Fruit fly (Drosophila melanogaster): Measurements from ENCODE around the gene CG3792.

The CG3792 gene

DNA sequence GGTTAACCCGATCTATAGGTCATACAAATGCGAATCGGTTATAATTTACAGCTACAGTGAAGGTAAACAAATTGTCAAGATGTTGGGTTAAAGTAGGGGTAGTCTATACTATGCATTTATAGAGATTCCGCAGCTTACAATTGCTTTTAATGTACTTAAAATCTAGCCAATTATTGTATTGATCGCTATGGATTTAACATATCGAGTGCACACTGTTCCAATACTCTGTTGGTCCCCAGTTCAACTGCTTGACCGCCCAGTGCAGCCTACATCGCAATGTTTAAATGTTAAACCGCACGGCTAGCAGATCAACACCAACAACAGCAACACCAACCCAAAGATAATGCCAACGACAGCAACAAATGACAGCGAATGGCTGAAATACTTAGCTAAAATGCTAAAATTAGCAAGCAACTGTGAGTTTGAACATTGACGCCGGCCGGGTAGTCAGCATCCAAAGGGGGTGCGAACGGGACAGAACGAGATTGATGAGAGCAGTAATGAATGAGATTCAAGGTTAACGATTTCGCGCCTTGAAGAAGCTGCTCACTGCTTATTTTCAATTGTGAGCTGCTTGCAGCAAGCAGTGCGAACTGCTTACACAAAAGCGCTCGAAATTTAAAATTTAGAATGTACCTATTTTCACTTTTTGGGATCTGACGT is 23.9 kb downstream of the CG3792 start (continued):
- TF ChIP-seq HmgZ (tag; optimal IDR thresholded peaks at IDR 0.05) (peak; percentile 17), nerfin-1 (tag; optimal IDR thresholded peaks at IDR 0.05) (no peak), Kr (GFP tag; optimal IDR thresholded peaks at IDR 0.05) (no peak), rib (GFP tag; IDR thresholded peaks at IDR 0.05) (peak; percentile 84), CG7271 (tag; optimal IDR thresholded peaks at IDR 0.05) (no peak), Neu2 (GFP tag; optimal IDR thresholded peaks at IDR 0.05; ENCODE audit: borderline replicate concordance) (no peak), crp (GFP tag; optimal IDR thresholded peaks at IDR 0.05) (no peak), CG4707 (GFP tag; optimal IDR thresholded peaks at IDR 0.05) (no peak), Hand (GFP tag; optimal IDR thresholded peaks at IDR 0.05) (no peak), so (GFP tag; IDR thresholded peaks at IDR 0.05) (no peak; the same call in 2 of the 3 replicates), Doc2 (GFP tag; IDR thresholded peaks at IDR 0.05) (0 out of 2 replicates have a peak, but pooled peaks have one; percentile 4), kah (GFP tag; optimal IDR thresholded peaks at IDR 0.05) (no peak), slbo (GFP tag; IDR thresholded peaks at IDR 0.05) (peak; percentile 67), knrl (GFP tag; IDR thresholded peaks at IDR 0.05; ENCODE audit: partially characterized antibody) (peak; percentile 63; the same call in 1 of the 3 replicates), CG7928 (GFP tag; optimal IDR thresholded peaks at IDR 0.05) (no peak), CG13775 (GFP tag; optimal IDR thresholded peaks at IDR 0.05) (no peak), CG31365 (tag; optimal IDR thresholded peaks at IDR 0.05) (peak; percentile 100), CG10209 (GFP tag; optimal IDR thresholded peaks at IDR 0.05) (no peak), CG33213 (GFP tag; optimal IDR thresholded peaks at IDR 0.05) (no peak), HLH4C (GFP tag; IDR thresholded peaks at IDR 0.05; ENCODE audit: partially characterized antibody) (peak; percentile 43; the same call in 1 of the 3 replicates), ssp (GFP tag; IDR thresholded peaks at IDR 0.05) (no peak), CG13287 (GFP tag; IDR thresholded peaks at IDR 0.05; ENCODE audit: partially characterized antibody) (peak; percentile 49; the same call in 1 of the 2 replicates), psq (GFP tag; optimal IDR thresholded peaks at IDR 0.05) (no peak), Med (GFP tag) (peak; percentile 69), hbn (GFP tag; IDR thresholded peaks at IDR 0.05; ENCODE audit: partially characterized antibody) (no peak), CG18262 (tag; optimal IDR thresholded peaks at IDR 0.05) (no peak), B-H1 (GFP tag; IDR thresholded peaks at IDR 0.05) (peak; percentile 39), CG3065 (GFP tag; optimal IDR thresholded peaks at IDR 0.05) (no peak), fu2 (GFP tag; optimal IDR thresholded peaks at IDR 0.05) (no peak), sens-2 (GFP tag; IDR thresholded peaks at IDR 0.05) (peak; percentile 36; the same call in 1 of the 2 replicates), sob (GFP tag; IDR thresholded peaks at IDR 0.05) (0 out of 2 replicates have a peak, but pooled peaks have one; percentile 9), CG8089 (GFP tag; optimal IDR thresholded peaks at IDR 0.05) (no peak), gsb-n (tag; optimal IDR thresholded peaks at IDR 0.05) (no peak), CG7372 (GFP tag; IDR thresholded peaks at IDR 0.05) (no peak), CG3995 (GFP tag; optimal IDR thresholded peaks at IDR 0.05) (no peak), zfh1 (GFP tag; IDR thresholded peaks at IDR 0.05) (peak; percentile 72), CG9609 (GFP tag; optimal IDR thresholded peaks at IDR 0.05) (no peak), al (GFP tag; IDR thresholded peaks at IDR 0.05) (0 out of 2 replicates have a peak, but pooled peaks have one; percentile 25), tx (GFP tag; optimal IDR thresholded peaks at IDR 0.05) (no peak), CG11504 (tag; optimal IDR thresholded peaks at IDR 0.05) (no peak), TFAM (GFP tag; optimal IDR thresholded peaks at IDR 0.05) (no peak), CG32772 (GFP tag; IDR thresholded peaks at IDR 0.05) (peak; percentile 47; the same call in 1 of the 2 replicates), cato (GFP tag; optimal IDR thresholded peaks at IDR 0.05; ENCODE audit: borderline replicate concordance) (no peak), CoRest (tag; optimal IDR thresholded peaks at IDR 0.05) (peak; percentile 3), MBD-R2 (GFP tag; IDR thresholded peaks at IDR 0.05) (peak; percentile 47; the same call in 1 of the 2 replicates), Atf3 (GFP tag; optimal IDR thresholded peaks at IDR 0.05) (peak; percentile 69), CG33557 (GFP tag; optimal IDR thresholded peaks at IDR 0.05) (no peak), croc (GFP tag; conservative IDR thresholded peaks at IDR 0.05) (peak; percentile 12; the same call in 2 of the 3 replicates), CG5245 (GFP tag; optimal IDR thresholded peaks at IDR 0.05) (no peak)
